Worm (Caenorhabditis elegans) whole organism, L3 larva: Measurements from ENCODE around the gene pqn-53.

ENCODE experiments used
- R02D3.7 ChIP-seq: fragments of 150-350 bp; optimal IDR thresholded peaks from 2 replicates; lab custom pipeline; 2014; ENCODE audit warnings: missing biosample characterization, missing genetic modification characterization
- elt-1 ChIP-seq: fragments of 150-350 bp; optimal IDR thresholded peaks from 2 replicates; lab custom pipeline; 2014; ENCODE audit warnings: missing biosample characterization, missing genetic modification characterization
- jun-1 ChIP-seq: fragments of 150-350 bp; optimal IDR thresholded peaks from 2 replicates; lab custom pipeline; 2014; ENCODE audit warnings: missing biosample characterization, missing genetic modification reagents, missing genetic modification characterization
- lsy-12 ChIP-seq: sonication (generic microtip); optimal IDR thresholded peaks from 2 replicates; lab custom pipeline; 2016; ENCODE audit warnings: mild to moderate bottlenecking, missing genetic modification characterization, missing compliant biosample characterization
- mdl-1 ChIP-seq: fragments of 150-350 bp; optimal IDR thresholded peaks from 2 replicates; lab custom pipeline; 2014; ENCODE audit warnings: missing biosample characterization, missing genetic modification characterization
- nhr-237 ChIP-seq: fragments of 150-350 bp; optimal IDR thresholded peaks from 2 replicates; lab custom pipeline; 2014; ENCODE audit warnings: missing biosample characterization, missing genetic modification characterization
- nhr-76 ChIP-seq: fragments of 150-350 bp; sonication (generic microtip); optimal IDR thresholded peaks from 5 replicates; lab custom pipeline; 2014; ENCODE audit warnings: missing biosample characterization, missing genetic modification characterization
- nhr-77 ChIP-seq: fragments of 150-350 bp; optimal IDR thresholded peaks from 2 replicates; lab custom pipeline; 2014; ENCODE audit warnings: missing biosample characterization, missing genetic modification characterization
- snpc-4 ChIP-seq: fragments of 150-350 bp; optimal IDR thresholded peaks from 2 replicates; lab custom pipeline; 2014; ENCODE audit warnings: missing biosample characterization, missing genetic modification characterization
- tbx-2 ChIP-seq: sonication (generic microtip); optimal IDR thresholded peaks from 2 replicates; lab custom pipeline; 2016; ENCODE audit warnings: mild to moderate bottlenecking, missing genetic modification characterization, missing compliant biosample characterization
- unc-62 ChIP-seq: fragments of 150-350 bp; sonication (generic microtip); optimal IDR thresholded peaks from 4 replicates; lab custom pipeline; 2014; ENCODE audit warnings: missing biosample characterization, missing genetic modification reagents, missing genetic modification characterization
- ztf-11 ChIP-seq: fragments of 150-350 bp; optimal IDR thresholded peaks from 2 replicates; lab custom pipeline; 2014; ENCODE audit warnings: missing biosample characterization, missing genetic modification characterization

DNA sequence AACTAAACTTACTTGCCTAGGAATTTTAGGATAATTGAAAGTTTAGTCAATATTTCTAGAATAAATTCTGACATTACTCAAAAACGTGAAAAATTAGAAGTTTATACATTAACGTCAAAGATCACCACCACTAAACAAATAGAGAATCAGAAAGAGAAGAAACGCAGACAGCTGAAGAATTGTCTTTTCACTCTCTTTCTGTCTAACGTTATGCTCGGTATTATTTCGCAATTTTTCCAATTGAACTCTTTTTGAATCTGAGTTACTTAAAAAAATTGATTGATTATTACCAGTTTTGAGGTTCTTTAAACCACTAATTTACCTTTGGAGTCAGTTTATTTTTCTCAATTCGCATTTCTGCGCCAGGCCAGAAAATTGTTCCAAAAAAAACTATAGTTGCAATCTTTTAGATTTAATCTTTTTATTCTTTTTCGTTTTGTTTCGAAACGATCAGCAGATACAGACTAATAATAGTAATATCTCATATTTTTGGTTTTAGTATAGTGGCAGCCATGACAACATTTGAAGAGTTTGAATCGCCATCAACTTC lies 35.7 kb upstream of the pqn-53 start, which contains the start of gene nhr-154:
- no peak for TF ChIP-seq ztf-11 (tag; lab: Kevin White, UChicago)
- TF ChIP-seq tbx-2 (tag; lab: Kevin White, UChicago) = no peak
- no peak for TF ChIP-seq nhr-77 (tag; lab: Kevin White, UChicago)
- TF ChIP-seq unc-62 = no peak
- no peak for TF ChIP-seq nhr-237 (tag; lab: Kevin White, UChicago)
- no peak for TF ChIP-seq lsy-12 (tag; lab: Kevin White, UChicago)
- no peak for TF ChIP-seq jun-1 (tag; lab: Kevin White, UChicago)
- TF ChIP-seq elt-1 (tag; lab: Kevin White, UChicago) = no peak
- TF ChIP-seq snpc-4 (tag; lab: Kevin White, UChicago) = peak; percentile 32
- TF ChIP-seq R02D3.7 (tag; lab: Kevin White, UChicago) = no peak
- TF ChIP-seq mdl-1 (tag; lab: Kevin White, UChicago) = no peak
- no peak for TF ChIP-seq nhr-76 (tag; lab: Kevin White, UChicago)
